Fruit fly (Drosophila melanogaster) whole organism, embryonic: ENCODE data around the gene dpy.
A peak's percentile ranks its signal among the peaks of the same experiment; 100 is the strongest.

ENCODE experiments used
- Abd-B ChIP-seq: fragments of 200-800 bp; sonication (Bioruptor generic); optimal IDR thresholded peaks from 2 replicates; lab custom pipeline; 2018; ENCODE audit warnings: missing biosample characterization, mild to moderate bottlenecking, missing genetic modification characterization, moderate library complexity
- Aef1 ChIP-seq: fragments of 200-800 bp; sonication (Bioruptor generic); IDR thresholded peaks from 3 replicates; pipeline ENCODE4 v1.3.6; 2022; ENCODE audit warnings: missing biosample characterization, missing genetic modification characterization
- BEAF-32 ChIP-seq: fragments of 200-800 bp; sonication (Bioruptor generic); optimal IDR thresholded peaks from 3 replicates; lab custom pipeline; 2017; ENCODE audit warnings: missing biosample characterization, missing genetic modification characterization, mild to moderate bottlenecking, moderate library complexity, missing genetic modification reagents
- CG10543 ChIP-seq: fragments of 200-800 bp; sonication (Bioruptor generic); optimal IDR thresholded peaks from 3 replicates; lab custom pipeline; 2017; ENCODE audit warnings: missing biosample characterization, mild to moderate bottlenecking, missing genetic modification characterization, moderate library complexity
- CG10979 ChIP-seq: fragments of 200-800 bp; sonication (Bioruptor generic); optimal IDR thresholded peaks from 2 replicates; lab custom pipeline; 2018; ENCODE audit warnings: missing biosample characterization, mild to moderate bottlenecking, missing genetic modification characterization, moderate library complexity
- CG11085 ChIP-seq: fragments of 200-800 bp; sonication (Bioruptor generic); IDR thresholded peaks from 2 replicates; pipeline ENCODE4 v1.3.6; 2022; ENCODE audit warnings: missing biosample characterization, missing genetic modification characterization
- CG11456 ChIP-seq: fragments of 200-800 bp; sonication (Bioruptor generic); IDR thresholded peaks from 3 replicates; pipeline ENCODE4 v1.3.6; 2022; ENCODE audit warnings: missing biosample characterization, missing genetic modification characterization
- CG11504 ChIP-seq: fragments of 200-800 bp; sonication (Bioruptor generic); optimal IDR thresholded peaks from 3 replicates; lab custom pipeline; 2019; ENCODE audit warnings: missing biosample characterization, mild to moderate bottlenecking, missing genetic modification characterization, moderate library complexity
- CG13123 ChIP-seq: fragments of 200-800 bp; sonication (Bioruptor generic); optimal IDR thresholded peaks from 2 replicates; lab custom pipeline; 2016; ENCODE audit warnings: missing biosample characterization, missing genetic modification characterization
- CG13775 ChIP-seq: fragments of 200-800 bp; sonication (Bioruptor generic); optimal IDR thresholded peaks from 3 replicates; lab custom pipeline; 2017; ENCODE audit warnings: missing biosample characterization, mild to moderate bottlenecking, missing genetic modification characterization
- CG14965 ChIP-seq: fragments of 200-800 bp; sonication (Bioruptor generic); optimal IDR thresholded peaks from 2 replicates; lab custom pipeline; 2016; ENCODE audit warnings: missing biosample characterization, missing genetic modification characterization, borderline replicate concordance
- CG1647 ChIP-seq: fragments of 200-800 bp; sonication (Bioruptor generic); optimal IDR thresholded peaks from 3 replicates; lab custom pipeline; 2016; ENCODE audit warnings: missing biosample characterization, missing genetic modification characterization
- CG17829 ChIP-seq: fragments of 200-800 bp; optimal IDR thresholded peaks from 2 replicates; lab custom pipeline; 2019; ENCODE audit warnings: missing biosample characterization, mild to moderate bottlenecking, missing genetic modification characterization, moderate library complexity
- CG18599 ChIP-seq: fragments of 200-800 bp; sonication (Bioruptor generic); optimal IDR thresholded peaks from 3 replicates; lab custom pipeline; 2017; ENCODE audit warnings: missing biosample characterization, missing genetic modification characterization, mild to moderate bottlenecking, moderate library complexity, missing genetic modification reagents
- CG30431 ChIP-seq: fragments of 200-800 bp; sonication (Bioruptor generic); optimal IDR thresholded peaks from 2 replicates; lab custom pipeline; 2017; ENCODE audit warnings: missing biosample characterization, missing genetic modification characterization
- CG4282 ChIP-seq: fragments of 200-800 bp; sonication (Bioruptor generic); optimal IDR thresholded peaks from 2 replicates; lab custom pipeline; 2016; ENCODE audit warnings: missing biosample characterization, missing genetic modification characterization
- CG6272 ChIP-seq: fragments of 200-800 bp; sonication (Bioruptor generic); IDR thresholded peaks from 2 replicates; pipeline ENCODE4 v1.3.6; 2022; ENCODE audit warnings: missing biosample characterization, missing genetic modification characterization
- CG7928 ChIP-seq: fragments of 200-800 bp; sonication (Bioruptor generic); optimal IDR thresholded peaks from 2 replicates; lab custom pipeline; 2017; ENCODE audit warnings: missing biosample characterization, mild to moderate bottlenecking, missing genetic modification characterization
- CG8765 ChIP-seq: fragments of 200-800 bp; sonication (Bioruptor generic); IDR thresholded peaks from 2 replicates; pipeline ENCODE4 v1.3.6; 2022; ENCODE audit warnings: missing biosample characterization, missing genetic modification characterization
- CG9437 ChIP-seq: fragments of 200-800 bp; sonication (Bioruptor generic); optimal IDR thresholded peaks from 2 replicates; lab custom pipeline; 2018; ENCODE audit warnings: missing biosample characterization, mild to moderate bottlenecking, missing genetic modification characterization
- Dek ChIP-seq: fragments of 200-800 bp; sonication (Bioruptor generic); optimal IDR thresholded peaks from 3 replicates; lab custom pipeline; 2019; ENCODE audit warnings: missing biosample characterization, mild to moderate bottlenecking, missing genetic modification characterization, moderate library complexity
- Dip3 ChIP-seq: fragments of 200-800 bp; sonication (Bioruptor generic); optimal IDR thresholded peaks from 3 replicates; lab custom pipeline; 2016; ENCODE audit warnings: missing biosample characterization, missing genetic modification characterization
- ERR ChIP-seq: fragments of 200-800 bp; sonication (Bioruptor generic); optimal IDR thresholded peaks from 2 replicates; lab custom pipeline; 2016; ENCODE audit warnings: missing biosample characterization, missing genetic modification characterization
- Gsc ChIP-seq: fragments of 200-800 bp; sonication (Bioruptor generic); IDR thresholded peaks from 2 replicates; pipeline ENCODE4 v1.3.6; 2022; ENCODE audit warnings: missing biosample characterization, missing genetic modification characterization
- HmgZ ChIP-seq: fragments of 200-800 bp; sonication (Bioruptor generic); optimal IDR thresholded peaks from 2 replicates; lab custom pipeline; 2018; ENCODE audit warnings: missing biosample characterization, mild to moderate bottlenecking, missing genetic modification characterization
- Hr3 ChIP-seq: fragments of 200-800 bp; sonication (Bioruptor generic); optimal IDR thresholded peaks from 3 replicates; lab custom pipeline; 2016; ENCODE audit warnings: missing biosample characterization, missing genetic modification characterization
- Lpt ChIP-seq: fragments of >200 bp; optimal IDR thresholded peaks from 2 replicates; lab custom pipeline; 2018; ENCODE audit warnings: missing biosample characterization, missing genetic modification characterization
- Mes4 ChIP-seq: fragments of 200-800 bp; sonication (Bioruptor generic); optimal IDR thresholded peaks from 2 replicates; lab custom pipeline; 2016; ENCODE audit warnings: missing biosample characterization, missing genetic modification characterization
- Rx ChIP-seq: fragments of 200-800 bp; sonication (Bioruptor generic); IDR thresholded peaks from 2 replicates; pipeline ENCODE4 v1.3.6; 2022; ENCODE audit warnings: missing biosample characterization, missing genetic modification characterization
- Trl ChIP-seq, 3 experiments: fragments of >200 bp in 2 of 3; fragments of 200-800 bp in 1 of 3; sonication (Bioruptor generic) in 1 of 3; optimal IDR thresholded peaks; 2 replicates in 1 of 3; 3 replicates in 2 of 3; lab custom pipeline; 2016 to 2017; ENCODE audit warnings: missing biosample characterization in 1 of 3, missing genetic modification characterization in 1 of 3
- Xbp1 ChIP-seq: fragments of 200-800 bp; sonication (Bioruptor generic); optimal IDR thresholded peaks from 3 replicates; lab custom pipeline; 2016; ENCODE audit warnings: missing biosample characterization, mild to moderate bottlenecking, missing genetic modification characterization
- az2 ChIP-seq: fragments of 200-800 bp; sonication (Bioruptor generic); optimal IDR thresholded peaks from 3 replicates; lab custom pipeline; 2016; ENCODE audit warnings: missing biosample characterization, missing genetic modification characterization
- chm ChIP-seq: fragments of 200-800 bp; sonication (Bioruptor generic); IDR thresholded peaks from 2 replicates; pipeline ENCODE4 v1.3.6; 2022; ENCODE audit warnings: missing biosample characterization, missing genetic modification characterization
- cwo ChIP-seq: fragments of 200-800 bp; sonication (Bioruptor generic); optimal IDR thresholded peaks from 3 replicates; lab custom pipeline; 2017; ENCODE audit warnings: missing biosample characterization, missing genetic modification characterization, mild to moderate bottlenecking, moderate library complexity, missing genetic modification reagents
- dan ChIP-seq: fragments of 200-800 bp; sonication (Bioruptor generic); IDR thresholded peaks from 2 replicates; pipeline ENCODE4 v1.3.6; 2022; ENCODE audit warnings: missing biosample characterization, missing genetic modification characterization
- dpn ChIP-seq, 2 experiments: fragments of 200-800 bp; sonication (Bioruptor generic); optimal IDR thresholded peaks; 3 replicates each; lab custom pipeline; 2016; ENCODE audit warnings: missing biosample characterization in 2 of 2, missing genetic modification characterization in 2 of 2
- en ChIP-seq: fragments of 200-800 bp; sonication (Bioruptor generic); optimal IDR thresholded peaks from 2 replicates; lab custom pipeline; 2016; ENCODE audit warnings: missing biosample characterization, missing genetic modification characterization
- gsb ChIP-seq: fragments of 200-800 bp; sonication (Bioruptor generic); IDR thresholded peaks from 2 replicates; pipeline ENCODE4 v1.3.6; 2022; ENCODE audit warnings: missing biosample characterization, missing genetic modification characterization
- hkb ChIP-seq, 2 experiments: fragments of 200-800 bp in 1 of 2; fragments of >200 bp in 1 of 2; sonication (Bioruptor generic) in 1 of 2; IDR thresholded peaks in 1 of 2; optimal IDR thresholded peaks in 1 of 2; 2 replicates each; pipeline versions ENCODE4 v1.3.6 to Lab custom; 2017 to 2022; ENCODE audit warnings: missing biosample characterization in 1 of 2, missing genetic modification characterization in 1 of 2
- kay ChIP-seq: fragments of 200-800 bp; sonication (Bioruptor generic); optimal IDR thresholded peaks from 2 replicates; lab custom pipeline; 2016; ENCODE audit warnings: missing biosample characterization, missing genetic modification characterization
- nau ChIP-seq: fragments of 200-800 bp; sonication (Bioruptor generic); optimal IDR thresholded peaks from 3 replicates; lab custom pipeline; 2017; ENCODE audit warnings: missing biosample characterization, mild to moderate bottlenecking, missing genetic modification characterization, missing genetic modification reagents
- otp ChIP-seq: fragments of 200-800 bp; sonication (Bioruptor generic); IDR thresholded peaks from 3 replicates; pipeline ENCODE4, ENCODE4 v1.3.6; 2022; ENCODE audit warnings: missing biosample characterization, missing genetic modification characterization
- pho ChIP-seq: fragments of 200-800 bp; sonication (Bioruptor generic); optimal IDR thresholded peaks from 2 replicates; lab custom pipeline; 2016; ENCODE audit warnings: missing biosample characterization, missing genetic modification characterization
- phol ChIP-seq: fragments of 200-800 bp; sonication (Bioruptor generic); optimal IDR thresholded peaks from 3 replicates; lab custom pipeline; 2018; ENCODE audit warnings: missing biosample characterization, mild to moderate bottlenecking, missing genetic modification characterization, moderate library complexity
- ranshi ChIP-seq: fragments of 200-800 bp; sonication (Bioruptor generic); IDR thresholded peaks from 2 replicates; pipeline ENCODE4 v1.3.6; 2022; ENCODE audit warnings: missing biosample characterization, missing genetic modification characterization
- rib ChIP-seq: fragments of 200-800 bp; sonication (Bioruptor generic); IDR thresholded peaks from 2 replicates; pipeline ENCODE4 v1.3.6; 2022; ENCODE audit warnings: missing biosample characterization, missing genetic modification characterization
- sc ChIP-seq, 3 experiments: fragments of >200 bp in 2 of 3; fragments of 200-800 bp in 1 of 3; sonication (Bioruptor generic) in 1 of 3; optimal IDR thresholded peaks; 2 replicates in 2 of 3; 3 replicates in 1 of 3; lab custom pipeline; 2017; ENCODE audit warnings: mild to moderate bottlenecking in 1 of 3, missing biosample characterization in 1 of 3, missing genetic modification characterization in 1 of 3, missing genetic modification reagents in 1 of 3
- sna ChIP-seq: fragments of 200-800 bp; sonication (Bioruptor generic); IDR thresholded peaks from 2 replicates; pipeline ENCODE4 v1.3.6; 2022; ENCODE audit warnings: missing biosample characterization, missing genetic modification characterization; ENCODE audit not compliant: partially characterized antibody
- trh ChIP-seq: fragments of 200-800 bp; sonication (Bioruptor generic); optimal IDR thresholded peaks from 2 replicates; lab custom pipeline; 2016; ENCODE audit warnings: missing biosample characterization, missing genetic modification characterization
- zf30C ChIP-seq: fragments of 200-800 bp; sonication (Bioruptor generic); optimal IDR thresholded peaks from 3 replicates; lab custom pipeline; 2018; ENCODE audit warnings: missing biosample characterization, mild to moderate bottlenecking, missing genetic modification characterization

Gene dpy

DNA sequence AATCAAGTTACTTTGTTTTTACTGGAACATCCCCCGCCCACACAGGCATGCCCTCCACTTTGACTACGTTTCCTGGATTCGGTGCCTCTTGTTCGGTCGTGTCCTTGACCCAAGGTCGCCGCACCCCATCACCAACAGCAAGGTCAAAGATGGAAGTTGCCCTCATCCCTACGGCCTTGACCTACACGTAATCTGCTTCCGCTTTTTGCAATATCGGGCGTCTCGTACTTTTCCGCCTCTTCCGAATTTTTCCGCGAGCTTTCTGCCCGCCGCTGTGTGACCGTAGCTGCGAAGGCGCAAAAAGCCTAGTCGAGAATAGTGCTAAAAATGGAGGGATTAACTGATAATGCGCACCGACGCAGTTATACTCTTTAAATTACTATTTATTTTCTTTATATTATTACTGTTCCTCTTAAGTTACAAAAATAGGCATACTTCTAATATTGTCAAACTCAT lies 157.5 kb downstream of the dpy start, which contains the start of gene Gs1l (continued):
- TF ChIP-seq Xbp1 (GFP tag; lab: Kevin White, UChicago) (no peak), CG8765 (no peak; the same call in 1 of the 2 replicates), hkb (optimal IDR thresholded peaks at IDR 0.05; lab: Kevin White, UChicago) (no peak), hkb (GFP tag; IDR thresholded peaks at IDR 0.05; lab: Robert Waterston, UW) (0 out of 2 replicates have a peak, but pooled peaks have one; percentile 17), sc (optimal IDR thresholded peaks at IDR 0.05; lab: Kevin White, UChicago) (no peak), sc (GFP tag; optimal IDR thresholded peaks at IDR 0.05; lab: Kevin White, UChicago) (no peak), CG11456 (GFP tag; lab: Robert Waterston, UW) (no peak), gsb (GFP tag; lab: Robert Waterston, UW) (no peak), pho (GFP tag; lab: Kevin White, UChicago) (no peak), CG7928 (GFP tag; lab: Kevin White, UChicago) (no peak), en (GFP tag; lab: Kevin White, UChicago) (no peak), Abd-B (GFP tag; lab: Kevin White, UChicago) (no peak), Hr3 (no peak), HmgZ (tag; lab: Kevin White, UChicago) (no peak), Gsc (GFP tag; lab: Robert Waterston, UW) (no peak), CG13775 (no peak), az2 (GFP tag; lab: Kevin White, UChicago) (no peak), chm (peak; percentile 7; the same call in 1 of the 2 replicates), Lpt (GFP tag; lab: Kevin White, UChicago) (no peak), CG9437 (GFP tag; lab: Kevin White, UChicago) (no peak), CG14965 (GFP tag; lab: Kevin White, UChicago) (no peak), CG13123 (GFP tag; lab: Kevin White, UChicago) (no peak), phol (tag; lab: Kevin White, UChicago) (peak; percentile 11), CG10543 (GFP tag; lab: Kevin White, UChicago) (no peak), rib (GFP tag; lab: Robert Waterston, UW) (peak; percentile 71), CG18599 (no peak), CG11085 (GFP tag; lab: Robert Waterston, UW) (no peak), zf30C (GFP tag; lab: Kevin White, UChicago) (no peak), ERR (GFP tag; lab: Kevin White, UChicago) (peak; percentile 88), Rx (no peak), CG17829 (tag; lab: Kevin White, UChicago) (no peak), CG6272 (no peak), cwo (no peak), CG1647 (no peak), ranshi (no peak), CG11504 (tag; lab: Kevin White, UChicago) (peak; percentile 17), CG30431 (no peak), otp (no peak), nau (GFP tag; lab: Kevin White, UChicago) (no peak), BEAF-32 (GFP tag; lab: Kevin White, UChicago) (no peak), CG10979 (tag; lab: Kevin White, UChicago) (peak; percentile 11), CG4282 (no peak), sna (GFP tag; lab: Robert Waterston, UW) (no peak), Dek (tag; lab: Kevin White, UChicago) (peak; percentile 38), kay (GFP tag; lab: Kevin White, UChicago) (no peak), Aef1 (GFP tag; lab: Robert Waterston, UW) (no peak; the same call in 2 of the 3 replicates), dan (GFP tag; lab: Robert Waterston, UW) (no peak), trh (no peak), dpn (GFP tag; optimal IDR thresholded peaks at IDR 0.05; lab: Kevin White, UChicago) (no peak), Trl (optimal IDR thresholded peaks at IDR 0.05; lab: Kevin White, UChicago) (no peak), Trl (GFP tag; optimal IDR thresholded peaks at IDR 0.05; lab: Kevin White, UChicago) (no peak), Dip3 (GFP tag; lab: Kevin White, UChicago) (no peak), Mes4 (no peak)
